Worm (Caenorhabditis elegans): ENCODE data around the gene sptl-1.

DNA sequence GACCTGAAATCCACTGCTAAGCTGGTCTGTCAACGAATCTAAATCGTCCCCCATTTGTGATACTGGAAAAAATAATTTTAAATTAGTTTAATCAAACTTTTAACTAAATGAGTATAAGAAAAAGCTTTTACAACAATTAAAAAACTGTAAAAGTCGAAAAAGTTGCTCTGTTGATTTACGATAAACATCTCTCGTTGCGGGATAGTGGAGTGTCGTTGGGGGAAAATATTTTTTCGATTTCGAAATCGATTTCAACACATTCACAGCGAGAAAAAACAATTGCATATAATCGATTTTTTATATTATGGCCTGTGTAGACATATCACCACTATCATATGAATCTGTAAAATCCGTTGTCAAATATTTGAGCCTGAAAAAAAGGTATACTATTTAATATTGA is 19.9 kb upstream of the sptl-1 start, which contains the start of the genes F23F1.5 and fbxc-54:
- TF ChIP-seq F49E8.2 (tag; optimal IDR thresholded peaks at IDR 0.05; ENCODE audit: borderline replicate concordance) (no peak), egl-27 (tag; optimal IDR thresholded peaks at IDR 0.05) (no peak), zip-11 (GFP tag; IDR thresholded peaks at IDR 0.05) (no peak), nhr-25 (tag; optimal IDR thresholded peaks at IDR 0.05; ENCODE audit: borderline replicate concordance, insufficient read depth) (no peak), pha-4 (GFP tag; IDR thresholded peaks at IDR 0.05) (no peak), pha-4 (tag; optimal IDR thresholded peaks at IDR 0.05) (no peak), ama-1 (optimal IDR thresholded peaks at IDR 0.05) (no peak), unc-39 (tag; optimal IDR thresholded peaks at IDR 0.05) (no peak), lin-13 (GFP tag; optimal IDR thresholded peaks at IDR 0.05) (no peak), nhr-42 (GFP tag; IDR thresholded peaks at IDR 0.05) (no peak)

Measured in whole organism, L4 larva.